Worm (Caenorhabditis elegans): Measurements from ENCODE around the gene srbc-33.

The srbc-33 gene

DNA sequence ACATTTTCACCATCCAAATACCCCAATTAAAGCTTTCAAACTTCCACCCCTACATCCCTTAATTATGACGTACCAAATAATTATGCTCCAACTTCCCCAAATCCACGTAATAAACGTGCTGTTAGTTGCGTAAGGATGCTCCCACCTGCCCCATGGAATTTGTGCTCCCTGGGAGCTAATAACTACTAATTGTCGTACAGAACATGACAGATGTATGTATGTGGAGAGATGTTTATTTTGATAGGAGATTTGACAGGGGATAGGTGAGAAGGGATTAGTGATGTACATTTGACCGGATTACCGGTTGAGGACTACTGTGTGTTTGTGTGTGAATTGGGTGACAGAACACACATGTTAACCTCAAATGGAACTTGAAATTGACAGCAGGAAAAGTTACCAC, 34.8 kb downstream of the srbc-33 start:
- TF ChIP-seq dao-5 (tag; optimal IDR thresholded peaks at IDR 0.05) (no peak), him-1 (tag; optimal IDR thresholded peaks at IDR 0.05) (no peak), W03F9.2 (tag; optimal IDR thresholded peaks at IDR 0.05) (no peak)

DNA sequence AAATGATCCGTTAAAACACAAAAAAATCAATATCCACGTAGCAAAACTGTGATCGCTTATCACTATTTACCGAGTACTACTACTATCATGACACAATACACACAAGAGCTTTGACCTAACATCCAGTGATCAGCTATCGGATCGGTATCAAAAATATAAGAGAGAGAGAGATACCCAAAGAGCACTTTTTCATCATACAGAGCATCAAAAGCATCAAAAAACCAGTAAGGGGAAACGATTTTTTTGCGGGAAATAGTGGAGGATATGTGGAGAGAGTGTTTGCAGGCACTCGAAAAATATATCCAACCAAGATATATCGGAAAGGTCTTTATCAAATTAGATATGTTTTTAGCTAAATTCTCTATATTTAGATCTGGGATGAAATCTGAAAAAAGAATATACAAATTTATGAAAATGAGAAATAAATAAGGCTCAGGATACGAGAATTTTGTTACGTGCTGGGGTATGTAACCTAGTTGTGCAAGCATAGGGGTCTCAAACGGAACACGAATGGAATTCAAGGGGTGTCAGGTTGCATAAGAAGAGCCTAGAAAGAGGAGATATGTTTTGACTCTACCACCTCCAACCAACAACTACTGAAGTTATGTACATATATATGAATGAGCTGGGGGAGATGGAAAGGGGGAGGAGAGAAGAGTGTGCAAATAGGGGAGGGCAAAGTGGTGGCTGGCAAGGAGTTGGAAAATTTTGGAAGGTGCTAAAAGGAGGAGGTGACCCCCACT, 39.3 kb downstream of the srbc-33 start:
- TF ChIP-seq dao-5 (tag; optimal IDR thresholded peaks at IDR 0.05) (no peak), W03F9.2 (tag; optimal IDR thresholded peaks at IDR 0.05) (no peak), him-1 (tag; optimal IDR thresholded peaks at IDR 0.05) (no peak)

DNA sequence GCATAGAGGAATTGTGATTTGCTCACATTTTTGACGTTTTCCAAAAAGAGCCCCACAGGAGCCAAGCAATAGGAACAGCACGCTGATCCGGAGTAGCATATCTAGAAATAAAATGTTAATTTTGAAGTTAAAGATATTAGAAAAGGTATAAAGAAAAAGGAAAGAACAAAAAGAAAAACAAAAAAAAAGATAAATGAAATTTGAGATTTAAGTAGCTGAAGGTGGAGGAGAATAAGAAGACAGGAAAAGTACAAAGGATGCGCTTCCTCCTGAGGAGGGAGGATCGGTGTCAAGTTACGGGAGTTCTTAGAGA, 39.9 kb downstream of the srbc-33 start, which contains the start of gene cfz-2:
cfz-2 (minus strand) TSS at position 101 of the 313 bp plus-strand sequence.
- TF ChIP-seq him-1 (tag; optimal IDR thresholded peaks at IDR 0.05) (no peak), W03F9.2 (tag; optimal IDR thresholded peaks at IDR 0.05) (no peak), dao-5 (tag; optimal IDR thresholded peaks at IDR 0.05) (no peak)

DNA sequence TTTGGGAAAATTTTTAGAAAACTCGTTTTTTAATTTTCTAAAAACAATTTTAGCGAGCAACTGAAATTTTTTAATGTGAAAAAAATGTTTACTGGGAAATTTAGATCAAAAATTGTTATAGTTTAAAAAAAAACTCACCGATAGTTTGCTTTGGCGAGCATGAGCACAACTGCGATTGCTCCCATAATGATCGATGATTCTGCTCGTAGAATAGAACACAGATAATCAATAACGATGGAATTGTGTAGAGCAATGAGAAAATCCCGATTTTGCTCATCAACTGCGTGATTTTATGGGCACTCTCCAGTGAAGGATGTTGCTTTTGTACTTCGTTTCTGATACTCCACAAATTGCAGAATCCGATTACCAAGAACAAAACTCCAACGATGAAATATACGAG, 42.0 kb downstream of the srbc-33 start:
- TF ChIP-seq W03F9.2 (tag; optimal IDR thresholded peaks at IDR 0.05) (no peak), dao-5 (tag; optimal IDR thresholded peaks at IDR 0.05) (no peak), him-1 (tag; optimal IDR thresholded peaks at IDR 0.05) (no peak)
